Fruit fly (Drosophila melanogaster) whole organism, wandering third instar larva: ENCODE data around the gene CG13284.

Experiments used
- CG32264 ChIP-seq: fragments of 200-800 bp; sonication (Bioruptor generic); optimal IDR thresholded peaks from 2 replicates; lab custom pipeline; 2016; ENCODE audit warnings: missing biosample characterization, missing genetic modification characterization
- CG9705 ChIP-seq: fragments of 200-800 bp; sonication (Bioruptor generic); optimal IDR thresholded peaks from 2 replicates; lab custom pipeline; 2018; ENCODE audit warnings: missing biosample characterization, mild to moderate bottlenecking, missing genetic modification characterization
- Dfd ChIP-seq: fragments of >200 bp; optimal IDR thresholded peaks from 2 replicates; lab custom pipeline; 2017; ENCODE audit warnings: missing biosample characterization, missing genetic modification characterization
- Dif ChIP-seq: fragments of 200-275, 200-300 bp; sonication (Bioruptor generic); optimal IDR thresholded peaks from 2 replicates; lab custom pipeline; 2018; ENCODE audit warnings: missing biosample characterization, missing genetic modification characterization; ENCODE audit not compliant: partially characterized antibody
- GATAd ChIP-seq: sonication (Bioruptor generic); optimal IDR thresholded peaks from 2 replicates; lab custom pipeline; 2016; ENCODE audit warnings: missing biosample characterization, missing genetic modification characterization
- HLH106 ChIP-seq: fragments of 200-800 bp; optimal IDR thresholded peaks from 3 replicates; lab custom pipeline; 2019; ENCODE audit warnings: missing biosample characterization, mild to moderate bottlenecking, missing genetic modification characterization, moderate library complexity
- Hr78 ChIP-seq: fragments of >200 bp; optimal IDR thresholded peaks from 2 replicates; lab custom pipeline; 2017; ENCODE audit warnings: missing biosample characterization, missing genetic modification characterization
- Jra ChIP-seq: sonication (Bioruptor generic); optimal IDR thresholded peaks from 2 replicates; lab custom pipeline; 2016; ENCODE audit warnings: missing biosample characterization, missing genetic modification characterization
- Mio ChIP-seq: sonication (Bioruptor generic); optimal IDR thresholded peaks from 2 replicates; lab custom pipeline; 2016; ENCODE audit warnings: missing biosample characterization, missing genetic modification characterization
- Myc ChIP-seq: fragments of >200 bp; optimal IDR thresholded peaks from 2 replicates; lab custom pipeline; 2017
- N ChIP-seq: fragments of >200 bp; optimal IDR thresholded peaks from 2 replicates; lab custom pipeline; 2018; ENCODE audit warnings: missing biosample characterization, missing external identifiers, missing genetic modification characterization
- Sp1 ChIP-seq: fragments of 200-800 bp; sonication (Bioruptor generic); optimal IDR thresholded peaks from 3 replicates; lab custom pipeline; 2019; ENCODE audit warnings: missing biosample characterization, mild to moderate bottlenecking, missing genetic modification characterization, moderate library complexity
- Vsx2 ChIP-seq: fragments of 200-300, 225-300 bp; sonication (Bioruptor generic); optimal IDR thresholded peaks from 2 replicates; lab custom pipeline; 2018; ENCODE audit warnings: missing biosample characterization, missing genetic modification characterization; ENCODE audit not compliant: partially characterized antibody
- ey ChIP-seq: fragments of 200-800 bp; sonication (Bioruptor generic); optimal IDR thresholded peaks from 2 replicates; lab custom pipeline; 2016; ENCODE audit warnings: missing biosample characterization, missing genetic modification characterization
- fru ChIP-seq: fragments of 200-800 bp; sonication (Bioruptor generic); optimal IDR thresholded peaks from 3 replicates; lab custom pipeline; 2016; ENCODE audit warnings: missing biosample characterization, mild to moderate bottlenecking, missing genetic modification characterization
- jim ChIP-seq: fragments of 175-275, 200-325 bp; sonication (Bioruptor generic); optimal IDR thresholded peaks from 2 replicates; lab custom pipeline; 2016; ENCODE audit warnings: missing biosample characterization, mild to moderate bottlenecking, missing genetic modification characterization
- pan ChIP-seq: fragments of >200 bp; optimal IDR thresholded peaks from 2 replicates; lab custom pipeline; 2017
- psq ChIP-seq: fragments of 200-800 bp; sonication (Bioruptor generic); optimal IDR thresholded peaks from 3 replicates; lab custom pipeline; 2017; ENCODE audit warnings: missing biosample characterization, mild to moderate bottlenecking, missing genetic modification characterization, moderate library complexity
- rgr ChIP-seq: fragments of 200-800 bp; sonication (Bioruptor generic); optimal IDR thresholded peaks from 3 replicates; lab custom pipeline; 2016; ENCODE audit warnings: missing biosample characterization, mild to moderate bottlenecking, missing genetic modification characterization
- sage ChIP-seq: fragments of 200-800 bp; sonication (Bioruptor generic); optimal IDR thresholded peaks from 2 replicates; lab custom pipeline; 2016; ENCODE audit warnings: missing biosample characterization, mild to moderate bottlenecking, missing genetic modification characterization
- sv ChIP-seq: fragments of 200-800 bp; sonication (Bioruptor generic); optimal IDR thresholded peaks from 3 replicates; lab custom pipeline; 2016; ENCODE audit warnings: missing biosample characterization, missing genetic modification characterization
- usp ChIP-seq: fragments of >200 bp; optimal IDR thresholded peaks from 2 replicates; lab custom pipeline; 2017; ENCODE audit warnings: missing biosample characterization, missing genetic modification characterization

Gene CG13284

dm6 chr2L:16796104-16796645, 52.3 kb downstream of the CG13284 start, which contains the start of gene Ugt37E1:
Gene Ugt37E1 (plus strand): TSS chr2L:16796595.
- TF ChIP-seq pan (no peak), usp (GFP tag; lab: Kevin White, UChicago) (no peak), GATAd (no peak), Sp1 (GFP tag; lab: Kevin White, UChicago) (no peak), ey (GFP tag; lab: Kevin White, UChicago) (no peak), Mio (no peak), sv (GFP tag; lab: Kevin White, UChicago) (no peak), Myc (lab: Kevin White, UChicago) (no peak), N (GFP tag; lab: Kevin White, UChicago) (no peak)

- TF ChIP-seq GATAd (no peak), CG9705 (GFP tag; lab: Kevin White, UChicago) (no peak), jim (GFP tag; lab: Kevin White, UChicago) (no peak), fru (GFP tag; lab: Kevin White, UChicago) (no peak), Vsx2 (GFP tag; lab: Kevin White, UChicago) (no peak), pan (no peak), Dfd (GFP tag; lab: Kevin White, UChicago) (no peak), CG32264 (GFP tag; lab: Kevin White, UChicago) (no peak), Jra (GFP tag; lab: Kevin White, UChicago) (no peak), HLH106 (tag; lab: Kevin White, UChicago) (no peak), Hr78 (no peak), psq (no peak), Dif (GFP tag; lab: Kevin White, UChicago) (no peak), rgr (GFP tag; lab: Kevin White, UChicago) (no peak), Mio (no peak), sage (no peak)
- TF ChIP-seq, all 38 proteins: peak for 0
These were observed 54.5 kb downstream of the CG13284 start, which contains the start of gene Ugt37C2 for dm6 chr2L:16793970-16794369. Gene Ugt37C2 (plus strand): TSS chr2L:16794211.
